Fruit fly (Drosophila melanogaster) Kc167 (cell line): ENCODE measurements around the gene aay.

Experiments used
- Myc ChIP-seq: fragments of >200 bp; optimal IDR thresholded peaks from 2 replicates; lab custom pipeline; 2017; ENCODE audit warnings: missing external identifiers
- Sin3A ChIP-seq: fragments of >200 bp; optimal IDR thresholded peaks from 2 replicates; lab custom pipeline; 2018; ENCODE audit warnings: missing external identifiers
- h ChIP-seq: fragments of >200 bp; optimal IDR thresholded peaks from 3 replicates; lab custom pipeline; 2018; ENCODE audit warnings: missing external identifiers
- insv ChIP-seq: fragments of >200 bp; optimal IDR thresholded peaks from 3 replicates; lab custom pipeline; 2018; ENCODE audit warnings: missing external identifiers
- psq ChIP-seq: fragments of >200 bp; optimal IDR thresholded peaks from 2 replicates; lab custom pipeline; 2017; ENCODE audit warnings: missing external identifiers
- ttk ChIP-seq: sonication (Bioruptor generic); optimal IDR thresholded peaks from 2 replicates; lab custom pipeline; 2017; ENCODE audit warnings: missing external identifiers

dm6 chr3L:9376573-9376972 is 46.5 kb upstream of the aay start:
- TF ChIP-seq h (lab: Kevin White, UChicago) (no peak), ttk (lab: Kevin White, UChicago) (no peak), Sin3A (lab: Kevin White, UChicago) (no peak), psq (lab: Kevin White, UChicago) (no peak), Myc (lab: Kevin White, UChicago) (no peak), insv (lab: Kevin White, UChicago) (no peak)
